Fruit fly (Drosophila melanogaster): ENCODE data around the gene Rad17.

DNA sequence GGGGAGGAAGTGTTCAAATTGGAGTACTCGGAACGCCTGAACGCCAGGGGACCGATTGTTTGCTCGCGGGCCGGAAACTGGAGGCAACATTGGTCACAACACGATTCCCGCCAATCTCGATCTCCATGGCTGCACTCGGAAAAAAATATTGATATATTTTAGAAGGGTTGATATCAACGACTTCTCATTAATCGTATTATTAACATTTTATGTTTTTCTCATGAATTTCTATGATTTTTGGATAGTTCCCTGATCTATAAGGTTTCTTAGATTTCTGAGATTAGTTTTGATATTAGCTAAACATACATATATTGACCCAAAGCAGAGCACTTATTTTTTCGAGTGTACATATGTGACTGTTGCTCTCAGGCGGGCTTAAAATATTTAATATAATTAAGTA, 31.1 kb downstream of the Rad17 start:
- TF ChIP-seq Myc (optimal IDR thresholded peaks at IDR 0.05): no peak
- TF ChIP-seq h (optimal IDR thresholded peaks at IDR 0.05): no peak
- no peak for TF ChIP-seq psq (optimal IDR thresholded peaks at IDR 0.05)
- TF ChIP-seq Sin3A (optimal IDR thresholded peaks at IDR 0.05): no peak
- no peak for TF ChIP-seq ttk (optimal IDR thresholded peaks at IDR 0.05)
- TF ChIP-seq insv (optimal IDR thresholded peaks at IDR 0.05): no peak

Data from Kc167 (cell line).